Worm (Caenorhabditis elegans): ENCODE data around the gene C16C8.19.

- TF ChIP-seq nhr-11 (tag; optimal IDR thresholded peaks at IDR 0.05) (no peak), tbx-2 (tag; optimal IDR thresholded peaks at IDR 0.05) (no peak), nhr-77 (tag; optimal IDR thresholded peaks at IDR 0.05) (no peak), pqm-1 (tag; optimal IDR thresholded peaks at IDR 0.05) (no peak)
Observed at ce11 chrII:3476536-3476935, 18.2 kb downstream of the C16C8.19 start.
